Worm (Caenorhabditis elegans) whole organism, midembryonic: ENCODE results near the gene T16G12.10.
"Not testable (repeated sequence)": the region's sequence is repeated elsewhere in the genome, so short reads cannot be mapped to it uniquely, and the experiment has no call there.

ENCODE experiments used
- T22C8.4 ChIP-seq: fragments of 200-800 bp; sonication (Bioruptor generic); IDR thresholded peaks from 2 replicates; pipeline ENCODE4 v1.3.6; 2022; ENCODE audit warnings: missing genetic modification characterization, missing compliant biosample characterization
- cog-1 ChIP-seq: sonication (generic microtip); optimal IDR thresholded peaks from 2 replicates; lab custom pipeline; 2016; ENCODE audit warnings: missing genetic modification characterization, missing compliant biosample characterization
- flt-1 ChIP-seq: fragments of 200-800 bp; sonication (Bioruptor generic); IDR thresholded peaks from 2 replicates; pipeline ENCODE4 v1.3.6; 2022; ENCODE audit warnings: missing genetic modification characterization, missing compliant biosample characterization
- klf-2 ChIP-seq: fragments of 200-800 bp; sonication (Bioruptor generic); conservative IDR thresholded peaks from 2 replicates; pipeline ENCODE4 v1.3.6; 2022; ENCODE audit warnings: missing genetic modification reagents, missing genetic modification characterization, missing compliant biosample characterization
- med-1 ChIP-seq: sonication (generic microtip); optimal IDR thresholded peaks from 2 replicates; lab custom pipeline; 2017; ENCODE audit warnings: missing genetic modification characterization, mild to moderate bottlenecking, missing compliant biosample characterization, antibody characterized with exemption, missing genetic modification reagents; ENCODE audit not compliant: insufficient read depth
- ref-1 ChIP-seq: fragments of 200-800 bp; sonication (Bioruptor generic); conservative IDR thresholded peaks from 2 replicates; pipeline ENCODE4 v1.3.6; 2022; ENCODE audit warnings: missing genetic modification reagents, missing genetic modification characterization, missing compliant biosample characterization
- tab-1 ChIP-seq: fragments of 200-800 bp; sonication (Bioruptor generic); IDR thresholded peaks from 2 replicates; pipeline ENCODE4 v1.3.6; 2022; ENCODE audit warnings: missing genetic modification characterization, missing compliant biosample characterization
- ztf-23 ChIP-seq: fragments of 200-800 bp; sonication (Bioruptor generic); IDR thresholded peaks from 2 replicates; pipeline ENCODE4 v1.3.6; 2022; ENCODE audit warnings: missing genetic modification reagents, missing genetic modification characterization, missing compliant biosample characterization
- ztf-29 ChIP-seq: fragments of 200-800 bp; sonication (Bioruptor generic); IDR thresholded peaks from 2 replicates; pipeline ENCODE4 v1.3.6; 2022; ENCODE audit warnings: missing genetic modification reagents, missing genetic modification characterization, missing compliant biosample characterization

Gene T16G12.10

ce11 chrIII:10060573-10060972 lies 4.6 kb upstream of the T16G12.10 start, which contains the start of gene T16G12.13:
Gene T16G12.13 (plus strand): TSS chrIII:10060865.
- TF ChIP-seq cog-1 (tag; lab: Kevin White, UChicago) (no peak), ztf-23 (GFP tag; lab: Robert Waterston, UW) (no peak), ref-1 (GFP tag; lab: Robert Waterston, UW) (no peak), ztf-29 (GFP tag; lab: Robert Waterston, UW) (no peak), klf-2 (GFP tag; lab: Robert Waterston, UW) (no peak), flt-1 (GFP tag; lab: Robert Waterston, UW) (no peak), T22C8.4 (GFP tag; lab: Robert Waterston, UW) (no peak), tab-1 (GFP tag; lab: Robert Waterston, UW) (no peak), med-1 (no peak)

DNA sequence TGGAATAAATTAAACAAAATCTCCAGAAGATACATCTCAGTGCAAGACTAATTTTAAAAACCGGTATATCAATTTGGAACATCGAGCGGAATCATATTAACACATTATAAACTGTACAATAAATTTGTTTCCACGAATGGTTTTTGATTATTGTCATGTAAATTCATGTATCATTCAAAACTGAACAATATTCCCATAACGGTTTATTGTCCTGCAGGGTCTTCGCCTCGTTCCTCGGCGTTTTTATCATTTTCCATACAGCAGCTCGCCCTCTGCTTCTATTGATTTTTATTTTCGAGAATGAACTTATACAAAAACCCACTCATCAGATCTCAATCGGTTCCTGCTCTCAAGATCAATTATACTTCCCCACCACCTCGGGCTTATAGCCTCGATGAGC lies 3.1 kb upstream of the T16G12.10 start, which contains the start of gene T16G12.8:
Gene T16G12.8, plus strand, starts transcription at position 301 of the 400 bp plus-strand sequence.
- TF ChIP-seq klf-2 (GFP tag; lab: Robert Waterston, UW) (no peak), ref-1 (GFP tag; lab: Robert Waterston, UW) (no peak), med-1 (no peak), cog-1 (tag; lab: Kevin White, UChicago) (no peak), ztf-23 (GFP tag; lab: Robert Waterston, UW) (no peak), T22C8.4 (GFP tag; lab: Robert Waterston, UW) (no peak), tab-1 (GFP tag; lab: Robert Waterston, UW) (no peak), ztf-29 (GFP tag; lab: Robert Waterston, UW) (no peak), flt-1 (GFP tag; lab: Robert Waterston, UW) (no peak)

- TF ChIP-seq flt-1 (GFP tag; lab: Robert Waterston, UW) (no peak), ztf-29 (GFP tag; lab: Robert Waterston, UW) (no peak), cog-1 (tag; lab: Kevin White, UChicago) (no peak), tab-1 (GFP tag; lab: Robert Waterston, UW) (no peak), T22C8.4 (GFP tag; lab: Robert Waterston, UW) (no peak), ztf-23 (GFP tag; lab: Robert Waterston, UW) (no peak), klf-2 (GFP tag; lab: Robert Waterston, UW) (no peak), ref-1 (GFP tag; lab: Robert Waterston, UW) (no peak), med-1 (no peak)
Measured at ce11 chrIII:10057518-10057917, 1.6 kb upstream of the T16G12.10 start, which contains the start of gene T16G12.4. Gene T16G12.4 (plus strand): TSS chrIII:10057818.

ce11 chrIII:10053312-10053711 lies 2.6 kb downstream of the T16G12.10 start, which contains the start of gene T16G12.12:
Gene T16G12.12 (plus strand): TSS chrIII:10053612.
- TF ChIP-seq cog-1 (tag; lab: Kevin White, UChicago); tab-1 (GFP tag; lab: Robert Waterston, UW); ref-1 (GFP tag; lab: Robert Waterston, UW): not testable (repeated sequence)

- TF ChIP-seq ref-1 (GFP tag; lab: Robert Waterston, UW); cog-1 (tag; lab: Kevin White, UChicago); T22C8.4 (GFP tag; lab: Robert Waterston, UW): not testable (repeated sequence)
Measured at ce11 chrIII:10050321-10050720, 5.6 kb downstream of the T16G12.10 start, which contains the start of gene T16G12.3. Gene T16G12.3 (plus strand): TSS chrIII:10050621.

DNA sequence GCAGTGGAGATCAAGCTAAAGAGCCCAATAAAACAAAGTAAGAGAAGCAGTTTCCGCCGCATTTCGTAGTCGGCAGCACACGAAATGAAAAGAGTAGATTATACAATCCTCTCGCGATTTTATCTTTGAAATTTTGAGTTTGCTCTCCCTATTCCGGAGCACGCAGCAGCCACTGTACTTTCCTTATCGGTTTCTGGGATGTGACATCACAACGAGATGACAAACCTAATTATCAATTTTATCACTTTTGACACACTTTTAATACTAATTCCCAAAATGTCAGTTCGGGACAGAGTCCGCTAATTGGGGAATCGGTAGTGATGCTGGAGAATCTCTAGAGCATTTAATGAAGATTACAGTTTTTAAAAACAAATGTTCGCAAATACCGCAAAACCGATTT lies 6.3 kb downstream of the T16G12.10 start, which contains the start of gene T16G12.1:
Gene T16G12.1, minus strand, starts transcription at position 176 of the 400 bp plus-strand sequence.
- TF ChIP-seq ztf-29 (GFP tag; lab: Robert Waterston, UW) = no peak
- no peak for TF ChIP-seq ztf-23 (GFP tag; lab: Robert Waterston, UW)
- no peak for TF ChIP-seq tab-1 (GFP tag; lab: Robert Waterston, UW)
- TF ChIP-seq T22C8.4 (GFP tag; lab: Robert Waterston, UW) = no peak
- no peak for TF ChIP-seq med-1

ce11 chrIII:10040013-10040412 lies 15.9 kb downstream of the T16G12.10 start, which contains the start of gene T16G12.7:
Gene T16G12.7 (minus strand): TSS chrIII:10040113.
- TF ChIP-seq klf-2 (GFP tag; lab: Robert Waterston, UW) (no peak), ztf-23 (GFP tag; lab: Robert Waterston, UW) (no peak), flt-1 (GFP tag; lab: Robert Waterston, UW) (no peak), T22C8.4 (GFP tag; lab: Robert Waterston, UW) (no peak)

DNA sequence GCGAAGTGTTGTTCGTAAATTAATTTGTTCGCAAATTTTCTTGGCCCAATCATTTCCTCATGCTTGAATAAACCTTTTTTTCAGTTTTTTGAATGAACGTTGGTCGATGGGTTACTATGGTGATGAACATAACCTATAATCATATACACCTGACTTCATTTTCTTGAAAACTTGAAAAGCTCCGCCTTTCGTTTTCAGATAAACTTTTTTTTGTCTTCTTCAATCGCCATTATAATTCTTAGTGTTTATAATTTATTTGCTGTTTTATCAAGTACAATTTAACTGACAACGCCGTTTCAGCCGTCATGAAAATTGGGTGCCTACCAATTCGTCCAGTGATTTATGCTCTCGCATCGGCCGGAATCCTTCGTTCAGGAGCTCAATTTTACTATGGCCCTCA lies 18.8 kb downstream of the T16G12.10 start, which contains the start of gene M04D8.7:
Gene M04D8.7, plus strand, starts transcription at position 301 of the 400 bp plus-strand sequence.
- no peak for TF ChIP-seq ref-1 (GFP tag; lab: Robert Waterston, UW)
- no peak for TF ChIP-seq med-1
- no peak for TF ChIP-seq T22C8.4 (GFP tag; lab: Robert Waterston, UW)
- no peak for TF ChIP-seq flt-1 (GFP tag; lab: Robert Waterston, UW)
- no peak for TF ChIP-seq cog-1 (tag; lab: Kevin White, UChicago)
- TF ChIP-seq klf-2 (GFP tag; lab: Robert Waterston, UW) = no peak
- no peak for TF ChIP-seq tab-1 (GFP tag; lab: Robert Waterston, UW)
- TF ChIP-seq ztf-29 (GFP tag; lab: Robert Waterston, UW) = no peak
- TF ChIP-seq ztf-23 (GFP tag; lab: Robert Waterston, UW) = no peak

ce11 chrIII:10035783-10036182 lies 20.1 kb downstream of the T16G12.10 start, which contains the start of gene xbx-3:
Gene xbx-3 (plus strand): TSS chrIII:10035945.
- TF ChIP-seq flt-1 (GFP tag; lab: Robert Waterston, UW) = no peak
- TF ChIP-seq med-1 = no peak
- TF ChIP-seq tab-1 (GFP tag; lab: Robert Waterston, UW) = no peak
- TF ChIP-seq ref-1 (GFP tag; lab: Robert Waterston, UW) = no peak
- TF ChIP-seq T22C8.4 (GFP tag; lab: Robert Waterston, UW) = no peak
- no peak for TF ChIP-seq cog-1 (tag; lab: Kevin White, UChicago)
- no peak for TF ChIP-seq klf-2 (GFP tag; lab: Robert Waterston, UW)
- no peak for TF ChIP-seq ztf-29 (GFP tag; lab: Robert Waterston, UW)
- no peak for TF ChIP-seq ztf-23 (GFP tag; lab: Robert Waterston, UW)
